Worm (Caenorhabditis elegans) whole organism, young adult: Measurements from ENCODE around the gene F10D2.16.
A peak's percentile ranks its signal among the peaks of the same experiment; 100 is the strongest.

Source experiments
- B0019.2 ChIP-seq: fragments of 200-800 bp; sonication (Bioruptor generic); conservative IDR thresholded peaks from 2 replicates; pipeline ENCODE4 v1.3.6; 2022; ENCODE audit warnings: missing genetic modification reagents, missing genetic modification characterization, missing compliant biosample characterization
- B0035.1 ChIP-seq: sonication (generic microtip); optimal IDR thresholded peaks from 2 replicates; lab custom pipeline; 2016; ENCODE audit warnings: missing genetic modification characterization, mild to moderate bottlenecking, missing compliant biosample characterization, missing genotype, missing genetic modification reagents
- B0261.1 ChIP-seq: sonication (generic microtip); optimal IDR thresholded peaks from 2 replicates; lab custom pipeline; 2016; ENCODE audit warnings: mild to moderate bottlenecking, missing genetic modification characterization, moderate library complexity, missing compliant biosample characterization
- B0336.3 ChIP-seq: fragments of 200-800 bp; sonication (Bioruptor generic); IDR thresholded peaks from 2 replicates; pipeline ENCODE4 v1.3.6; 2022; ENCODE audit warnings: missing genetic modification characterization, missing compliant biosample characterization
- F10E7.11 ChIP-seq: sonication (generic microtip); optimal IDR thresholded peaks from 2 replicates; lab custom pipeline; 2017; ENCODE audit warnings: mild to moderate bottlenecking, missing genetic modification characterization, moderate library complexity, missing compliant biosample characterization
- F22D6.2 ChIP-seq: sonication (generic microtip); optimal IDR thresholded peaks from 2 replicates; lab custom pipeline; 2016; ENCODE audit warnings: mild to moderate bottlenecking, missing genetic modification characterization, missing compliant biosample characterization
- F23B12.7 ChIP-seq: sonication (generic microtip); optimal IDR thresholded peaks from 2 replicates; lab custom pipeline; 2017; ENCODE audit warnings: missing genetic modification characterization, mild to moderate bottlenecking, missing compliant biosample characterization, antibody characterized with exemption, moderate library complexity; ENCODE audit not compliant: insufficient read depth
- F33H1.4 ChIP-seq: fragments of 200-800 bp; sonication (Bioruptor generic); IDR thresholded peaks from 2 replicates; pipeline ENCODE4 v1.3.6; 2022; ENCODE audit warnings: missing genetic modification reagents, missing genetic modification characterization, missing compliant biosample characterization
- F37B4.10 ChIP-seq: fragments of 200-800 bp; sonication (Bioruptor generic); IDR thresholded peaks from 2 replicates; pipeline ENCODE4 v1.3.6; 2022; ENCODE audit warnings: missing genetic modification characterization, missing compliant biosample characterization
- F39B2.1 ChIP-seq: fragments of 200-800 bp; sonication (Bioruptor generic); IDR thresholded peaks from 2 replicates; pipeline ENCODE4 v1.3.6; 2022; ENCODE audit warnings: missing genetic modification reagents, missing genetic modification characterization, missing compliant biosample characterization
- F49E8.2 ChIP-seq: sonication (generic microtip); optimal IDR thresholded peaks from 3 replicates; lab custom pipeline; 2017; ENCODE audit warnings: missing genetic modification characterization, mild to moderate bottlenecking, missing compliant biosample characterization, antibody characterized with exemption, moderate library complexity; ENCODE audit not compliant: insufficient read depth
- K11D2.4 ChIP-seq: fragments of 200-800 bp; sonication (Bioruptor generic); IDR thresholded peaks from 2 replicates; pipeline ENCODE4 v1.3.6; 2022; ENCODE audit warnings: missing genetic modification reagents, missing genetic modification characterization, missing compliant biosample characterization
- aptf-2 ChIP-seq: fragments of 200-800 bp; sonication (Bioruptor generic); conservative IDR thresholded peaks from 2 replicates; pipeline ENCODE4 v1.3.6; 2022; ENCODE audit warnings: missing genetic modification reagents, missing genetic modification characterization, missing compliant biosample characterization
- atf-7 ChIP-seq: sonication (generic microtip); optimal IDR thresholded peaks from 2 replicates; lab custom pipeline; 2017; ENCODE audit warnings: mild to moderate bottlenecking, missing genetic modification characterization, missing compliant biosample characterization
- athp-1 ChIP-seq: sonication (generic microtip); optimal IDR thresholded peaks from 2 replicates; lab custom pipeline; 2017; ENCODE audit warnings: mild to moderate bottlenecking, missing genetic modification characterization, missing compliant biosample characterization
- attf-5 ChIP-seq: fragments of 200-800 bp; sonication (Bioruptor generic); optimal IDR thresholded peaks from 2 replicates; lab custom pipeline; 2018; ENCODE audit warnings: mild to moderate bottlenecking, missing genetic modification characterization, missing compliant biosample characterization
- ccch-3 ChIP-seq: fragments of 200-800 bp; sonication (Bioruptor generic); optimal IDR thresholded peaks from 2 replicates; lab custom pipeline; 2018; ENCODE audit warnings: mild to moderate bottlenecking, missing genetic modification characterization, missing compliant biosample characterization
- ceh-27 ChIP-seq: fragments of 200-800 bp; sonication (Bioruptor generic); optimal IDR thresholded peaks from 2 replicates; lab custom pipeline; 2018; ENCODE audit warnings: mild to moderate bottlenecking, missing genetic modification characterization, moderate library complexity, missing compliant biosample characterization
- ceh-58 ChIP-seq: fragments of 200-800 bp; sonication (Bioruptor generic); IDR thresholded peaks from 2 replicates; pipeline ENCODE4 v1.3.6; 2022; ENCODE audit warnings: missing genetic modification characterization, missing compliant biosample characterization
- ceh-91 ChIP-seq: fragments of 200-800 bp; sonication (Bioruptor generic); IDR thresholded peaks from 2 replicates; pipeline ENCODE4 v1.3.6; 2022; ENCODE audit warnings: missing genetic modification reagents, missing genetic modification characterization, missing compliant biosample characterization
- chd-7 ChIP-seq: sonication (generic microtip); optimal IDR thresholded peaks from 2 replicates; lab custom pipeline; 2016; ENCODE audit warnings: mild to moderate bottlenecking, missing genetic modification characterization, moderate library complexity, missing compliant biosample characterization
- dpff-1 ChIP-seq: sonication (generic microtip); optimal IDR thresholded peaks from 2 replicates; lab custom pipeline; 2017; ENCODE audit warnings: mild to moderate bottlenecking, missing genetic modification characterization, missing compliant biosample characterization
- egl-44 ChIP-seq: fragments of 200-800 bp; sonication (Bioruptor generic); IDR thresholded peaks from 2 replicates; pipeline ENCODE4 v1.3.6; 2022; ENCODE audit warnings: missing genetic modification reagents, missing genetic modification characterization, missing compliant biosample characterization
- ets-4 ChIP-seq: fragments of 200-800 bp; sonication (Bioruptor generic); optimal IDR thresholded peaks from 2 replicates; lab custom pipeline; 2018; ENCODE audit warnings: mild to moderate bottlenecking, missing genetic modification characterization, missing compliant biosample characterization
- fkh-3 ChIP-seq: sonication (generic microtip); optimal IDR thresholded peaks from 2 replicates; lab custom pipeline; 2016; ENCODE audit warnings: mild to moderate bottlenecking, missing genetic modification characterization, missing compliant biosample characterization
- him-1 ChIP-seq: sonication (generic microtip); optimal IDR thresholded peaks from 2 replicates; lab custom pipeline; 2016; ENCODE audit warnings: missing genotype, missing genetic modification reagents, missing genetic modification characterization, missing compliant biosample characterization
- hmg-1.2 ChIP-seq: fragments of 200-800 bp; sonication (Bioruptor generic); IDR thresholded peaks from 2 replicates; pipeline ENCODE4 v1.3.6; 2022; ENCODE audit warnings: missing genetic modification reagents, missing genetic modification characterization, missing compliant biosample characterization
- let-526 ChIP-seq: fragments of 200-800 bp; sonication (Bioruptor generic); IDR thresholded peaks from 2 replicates; pipeline ENCODE4 v1.3.6; 2022; ENCODE audit warnings: missing genetic modification reagents, missing genetic modification characterization, missing compliant biosample characterization
- lin-35 ChIP-seq, 3 experiments: fragments of 150-350 bp in 2 of 3; sonication (generic microtip) in 1 of 3; optimal IDR thresholded peaks; 2 replicates each; lab custom pipeline; 2014 to 2018; ENCODE audit warnings: missing biosample characterization in 3 of 3, missing genetic modification characterization in 3 of 3, missing genetic modification reagents in 3 of 3
- madf-10 ChIP-seq: sonication (generic microtip); optimal IDR thresholded peaks from 2 replicates; lab custom pipeline; 2016; ENCODE audit warnings: mild to moderate bottlenecking, missing genetic modification characterization, missing compliant biosample characterization
- madf-6 ChIP-seq: fragments of 200-800 bp; sonication (Bioruptor generic); IDR thresholded peaks from 2 replicates; pipeline ENCODE4 v1.3.6; 2022; ENCODE audit warnings: missing genetic modification reagents, missing genetic modification characterization, missing compliant biosample characterization
- mcd-1 ChIP-seq: fragments of 200-800 bp; sonication (Bioruptor generic); IDR thresholded peaks from 2 replicates; pipeline ENCODE4 v1.3.6; 2022; ENCODE audit warnings: missing genetic modification reagents, missing genetic modification characterization, missing compliant biosample characterization
- nfyb-1 ChIP-seq: fragments of 200-800 bp; sonication (Bioruptor generic); IDR thresholded peaks from 2 replicates; pipeline ENCODE4 v1.3.6; 2022; ENCODE audit warnings: missing genetic modification reagents, missing genetic modification characterization, missing compliant biosample characterization
- nhr-80 ChIP-seq: sonication (generic microtip); optimal IDR thresholded peaks from 2 replicates; lab custom pipeline; 2016; ENCODE audit warnings: missing genetic modification characterization, missing compliant biosample characterization
- pha-4 ChIP-seq: fragments of 150-350 bp; sonication (generic microtip); optimal IDR thresholded peaks from 2 replicates; lab custom pipeline; 2014; ENCODE audit warnings: missing biosample characterization, missing genetic modification reagents, missing genetic modification characterization
- rec-8 ChIP-seq, 2 experiments: sonication (generic microtip); optimal IDR thresholded peaks; 2 replicates each; lab custom pipeline; 2016; ENCODE audit warnings: mild to moderate bottlenecking in 2 of 2, missing genetic modification characterization in 2 of 2, missing genetic modification reagents in 2 of 2, missing genotype in 2 of 2, missing biosample characterization in 1 of 2, missing compliant biosample characterization in 1 of 2, moderate library complexity in 1 of 2
- snpc-1.1 ChIP-seq: sonication (generic microtip); optimal IDR thresholded peaks from 2 replicates; lab custom pipeline; 2017; ENCODE audit warnings: missing genetic modification characterization, mild to moderate bottlenecking, missing compliant biosample characterization, antibody characterized with exemption, moderate library complexity, missing genotype, missing genetic modification reagents; ENCODE audit not compliant: insufficient read depth
- tbx-9 ChIP-seq: sonication (generic microtip); optimal IDR thresholded peaks from 2 replicates; lab custom pipeline; 2016; ENCODE audit warnings: borderline replicate concordance, missing genetic modification characterization, inconsistent platforms, missing compliant biosample characterization
- ztf-25 ChIP-seq: fragments of 200-800 bp; sonication (Bioruptor generic); IDR thresholded peaks from 2 replicates; pipeline ENCODE4 v1.3.6; 2022; ENCODE audit warnings: missing genetic modification reagents, missing genetic modification characterization, missing compliant biosample characterization
- ztf-28 ChIP-seq: fragments of 200-800 bp; sonication (Bioruptor generic); IDR thresholded peaks from 2 replicates; pipeline ENCODE4 v1.3.6; 2022; ENCODE audit warnings: missing genetic modification reagents, missing genetic modification characterization, missing compliant biosample characterization

Gene F10D2.16

ce11 chrV:7132248-7132647, 1.8 kb upstream of the F10D2.16 start, which contains the start of gene sre-10:
Gene sre-10 (plus strand): TSS chrV:7132548.
- no peak for TF ChIP-seq nfyb-1
- no peak for TF ChIP-seq F39B2.1 (GFP tag; lab: Robert Waterston, UW)
- TF ChIP-seq mcd-1, result no peak
- no peak for TF ChIP-seq F33H1.4
- TF ChIP-seq athp-1, result no peak
- no peak for TF ChIP-seq madf-6
- TF ChIP-seq let-526 (GFP tag; lab: Robert Waterston, UW), result no peak
- TF ChIP-seq him-1 (tag; lab: Kevin White, UChicago), result no peak
- TF ChIP-seq lin-35 (GFP tag; optimal IDR thresholded peaks at IDR 0.05; lab: Kevin White, UChicago), result no peak
- TF ChIP-seq pha-4 (tag; lab: Kevin White, UChicago), result no peak
- TF ChIP-seq B0261.1 (tag; lab: Kevin White, UChicago), result no peak

- TF ChIP-seq ztf-28 (GFP tag; lab: Robert Waterston, UW) (no peak), F10E7.11 (no peak)
These were observed 2.8 kb downstream of the F10D2.16 start for ce11 chrV:7136859-7137258.

ce11 chrV:7138320-7138719, 4.3 kb downstream of the F10D2.16 start, which contains the start of gene str-112:
Gene str-112 (minus strand): TSS chrV:7138420.
- TF ChIP-seq B0336.3 (GFP tag; lab: Robert Waterston, UW) (no peak), K11D2.4 (GFP tag; lab: Robert Waterston, UW) (no peak), aptf-2 (GFP tag; lab: Robert Waterston, UW) (no peak), rec-8 (tag; optimal IDR thresholded peaks at IDR 0.05; lab: Kevin White, UChicago) (no peak), ceh-58 (GFP tag; lab: Robert Waterston, UW) (no peak)
- TF ChIP-seq, all 124 proteins: peak for 0

- no peak for TF ChIP-seq dpff-1 (tag; lab: Kevin White, UChicago)
- TF ChIP-seq F37B4.10, result no peak
- TF ChIP-seq F49E8.2 (tag; lab: Kevin White, UChicago), result no peak
- no peak for TF ChIP-seq fkh-3 (tag; lab: Kevin White, UChicago)
- TF ChIP-seq atf-7 (tag; lab: Kevin White, UChicago), result peak; percentile 42
- TF ChIP-seq, all 124 proteins: peak for 1
These were observed 6.3 kb downstream of the F10D2.16 start for ce11 chrV:7140368-7140767.

ce11 chrV:7141864-7142263, 7.8 kb downstream of the F10D2.16 start, which contains the start of gene ugt-40:
Gene ugt-40 (minus strand): TSS chrV:7141964.
- TF ChIP-seq F22D6.2 (tag; lab: Kevin White, UChicago) (no peak), B0035.1 (no peak), ceh-91 (GFP tag; lab: Robert Waterston, UW) (no peak), nhr-80 (tag; lab: Kevin White, UChicago) (no peak), F23B12.7 (tag; lab: Kevin White, UChicago) (no peak), egl-44 (GFP tag; lab: Robert Waterston, UW) (no peak), F10E7.11 (no peak), ets-4 (no peak), madf-10 (tag; lab: Kevin White, UChicago) (no peak), aptf-2 (GFP tag; lab: Robert Waterston, UW) (no peak)

ce11 chrV:7142661-7143060, 8.6 kb downstream of the F10D2.16 start:
- TF ChIP-seq K11D2.4 (GFP tag; lab: Robert Waterston, UW) (no peak), ceh-58 (GFP tag; lab: Robert Waterston, UW) (no peak), B0019.2 (0 out of 2 replicates have a peak, but pooled peaks have one; percentile 50), B0261.1 (tag; lab: Kevin White, UChicago) (no peak), B0336.3 (GFP tag; lab: Robert Waterston, UW) (no peak), chd-7 (tag; lab: Kevin White, UChicago) (no peak), ceh-27 (GFP tag; lab: Kevin White, UChicago) (no peak), ceh-91 (GFP tag; lab: Robert Waterston, UW) (no peak), hmg-1.2 (GFP tag; lab: Robert Waterston, UW) (no peak; the same call in 1 of the 2 replicates), attf-5 (GFP tag; lab: Kevin White, UChicago) (no peak), snpc-1.1 (tag; lab: Kevin White, UChicago) (peak; percentile 95), ztf-25 (GFP tag; lab: Robert Waterston, UW) (no peak), ztf-28 (GFP tag; lab: Robert Waterston, UW) (0 out of 2 replicates have a peak, but pooled peaks have one; percentile 47), tbx-9 (tag; lab: Kevin White, UChicago) (no peak), ccch-3 (GFP tag; lab: Kevin White, UChicago) (no peak)
